Worm (Caenorhabditis elegans): ENCODE measurements around the gene chpf-1.

The chpf-1 gene

ce11 chrV:10244018-10244720 is 40.9 kb upstream of the chpf-1 start:
- no peak for TF ChIP-seq klf-2 (GFP tag; conservative IDR thresholded peaks at IDR 0.05)
- TF ChIP-seq ztf-29 (GFP tag; IDR thresholded peaks at IDR 0.05) = no peak
- no peak for TF ChIP-seq flt-1 (GFP tag; IDR thresholded peaks at IDR 0.05)
- no peak for TF ChIP-seq cog-1 (tag; optimal IDR thresholded peaks at IDR 0.05)
- no peak for TF ChIP-seq tab-1 (GFP tag; IDR thresholded peaks at IDR 0.05)
- TF ChIP-seq ref-1 (GFP tag; conservative IDR thresholded peaks at IDR 0.05) = no peak
- TF ChIP-seq ztf-23 (GFP tag; IDR thresholded peaks at IDR 0.05) = no peak
- TF ChIP-seq med-1 (GFP tag; optimal IDR thresholded peaks at IDR 0.05; ENCODE audit: insufficient read depth) = no peak
- TF ChIP-seq T22C8.4 (GFP tag; IDR thresholded peaks at IDR 0.05) = no peak

- no peak for TF ChIP-seq ztf-29 (GFP tag; IDR thresholded peaks at IDR 0.05)
- TF ChIP-seq flt-1 (GFP tag; IDR thresholded peaks at IDR 0.05) = no peak
- no peak for TF ChIP-seq tab-1 (GFP tag; IDR thresholded peaks at IDR 0.05)
- no peak for TF ChIP-seq T22C8.4 (GFP tag; IDR thresholded peaks at IDR 0.05)
- TF ChIP-seq ztf-23 (GFP tag; IDR thresholded peaks at IDR 0.05) = no peak
- no peak for TF ChIP-seq klf-2 (GFP tag; conservative IDR thresholded peaks at IDR 0.05)
- TF ChIP-seq ref-1 (GFP tag; conservative IDR thresholded peaks at IDR 0.05) = no peak
- no peak for TF ChIP-seq cog-1 (tag; optimal IDR thresholded peaks at IDR 0.05)
- no peak for TF ChIP-seq med-1 (GFP tag; optimal IDR thresholded peaks at IDR 0.05; ENCODE audit: insufficient read depth)
Observed at ce11 chrV:10243105-10243504, 39.8 kb upstream of the chpf-1 start, which contains the start of gene C12D8.9. C12D8.9 (minus strand) TSS chrV:10243205.

- TF ChIP-seq klf-2 (GFP tag; conservative IDR thresholded peaks at IDR 0.05) (no peak), med-1 (GFP tag; optimal IDR thresholded peaks at IDR 0.05; ENCODE audit: insufficient read depth) (no peak), flt-1 (GFP tag; IDR thresholded peaks at IDR 0.05) (no peak), ztf-29 (GFP tag; IDR thresholded peaks at IDR 0.05) (no peak), T22C8.4 (GFP tag; IDR thresholded peaks at IDR 0.05) (no peak), ref-1 (GFP tag; conservative IDR thresholded peaks at IDR 0.05) (no peak), cog-1 (tag; optimal IDR thresholded peaks at IDR 0.05) (no peak), ztf-23 (GFP tag; IDR thresholded peaks at IDR 0.05) (no peak), tab-1 (GFP tag; IDR thresholded peaks at IDR 0.05) (no peak)
Observed at ce11 chrV:10241121-10241803, 38.0 kb upstream of the chpf-1 start, which contains the start of the genes C12D8.21 and col-148. C12D8.21 (minus strand) TSS chrV:10241188. col-148 (plus strand) TSS chrV:10241753.

ce11 chrV:10239861-10240260 is 36.6 kb upstream of the chpf-1 start, which contains the start of gene fipr-8:
fipr-8 (minus strand) TSS chrV:10239961.
- TF ChIP-seq flt-1 (GFP tag; IDR thresholded peaks at IDR 0.05) = no peak
- TF ChIP-seq ztf-23 (GFP tag; IDR thresholded peaks at IDR 0.05) = no peak
- TF ChIP-seq tab-1 (GFP tag; IDR thresholded peaks at IDR 0.05) = no peak
- TF ChIP-seq klf-2 (GFP tag; conservative IDR thresholded peaks at IDR 0.05) = no peak
- no peak for TF ChIP-seq ref-1 (GFP tag; conservative IDR thresholded peaks at IDR 0.05)
- no peak for TF ChIP-seq med-1 (GFP tag; optimal IDR thresholded peaks at IDR 0.05; ENCODE audit: insufficient read depth)
- no peak for TF ChIP-seq cog-1 (tag; optimal IDR thresholded peaks at IDR 0.05)
- no peak for TF ChIP-seq ztf-29 (GFP tag; IDR thresholded peaks at IDR 0.05)
- TF ChIP-seq T22C8.4 (GFP tag; IDR thresholded peaks at IDR 0.05) = no peak

ce11 chrV:10238665-10239064 is 35.4 kb upstream of the chpf-1 start, which contains the start of gene fubl-1:
fubl-1 (minus strand) TSS chrV:10238866.
- 0 out of 2 replicates have a peak, but pooled peaks have one; percentile 46 for TF ChIP-seq tab-1 (GFP tag; IDR thresholded peaks at IDR 0.05)
- TF ChIP-seq med-1 (GFP tag; optimal IDR thresholded peaks at IDR 0.05; ENCODE audit: insufficient read depth) = no peak
- no peak for TF ChIP-seq cog-1 (tag; optimal IDR thresholded peaks at IDR 0.05)
- no peak for TF ChIP-seq flt-1 (GFP tag; IDR thresholded peaks at IDR 0.05)
- TF ChIP-seq T22C8.4 (GFP tag; IDR thresholded peaks at IDR 0.05) = no peak
- TF ChIP-seq klf-2 (GFP tag; conservative IDR thresholded peaks at IDR 0.05) = no peak
- TF ChIP-seq ztf-29 (GFP tag; IDR thresholded peaks at IDR 0.05) = no peak

ce11 chrV:10237959-10238444 is 34.7 kb upstream of the chpf-1 start:
- TF ChIP-seq med-1 (GFP tag; optimal IDR thresholded peaks at IDR 0.05; ENCODE audit: insufficient read depth) = no peak
- TF ChIP-seq cog-1 (tag; optimal IDR thresholded peaks at IDR 0.05) = no peak
- no peak for TF ChIP-seq flt-1 (GFP tag; IDR thresholded peaks at IDR 0.05)
- TF ChIP-seq klf-2 (GFP tag; conservative IDR thresholded peaks at IDR 0.05) = no peak
- TF ChIP-seq tab-1 (GFP tag; IDR thresholded peaks at IDR 0.05) = no peak
- no peak for TF ChIP-seq T22C8.4 (GFP tag; IDR thresholded peaks at IDR 0.05)
- TF ChIP-seq ztf-29 (GFP tag; IDR thresholded peaks at IDR 0.05) = no peak
- no peak for TF ChIP-seq ref-1 (GFP tag; conservative IDR thresholded peaks at IDR 0.05)
- TF ChIP-seq ztf-23 (GFP tag; IDR thresholded peaks at IDR 0.05) = no peak

- TF ChIP-seq T22C8.4 (GFP tag; IDR thresholded peaks at IDR 0.05) (no peak), med-1 (GFP tag; optimal IDR thresholded peaks at IDR 0.05; ENCODE audit: insufficient read depth) (no peak), flt-1 (GFP tag; IDR thresholded peaks at IDR 0.05) (no peak), ref-1 (GFP tag; conservative IDR thresholded peaks at IDR 0.05) (no peak), ztf-23 (GFP tag; IDR thresholded peaks at IDR 0.05) (no peak), klf-2 (GFP tag; conservative IDR thresholded peaks at IDR 0.05) (no peak), ztf-29 (GFP tag; IDR thresholded peaks at IDR 0.05) (no peak), tab-1 (GFP tag; IDR thresholded peaks at IDR 0.05) (no peak)
Observed at ce11 chrV:10237171-10237570, 33.9 kb upstream of the chpf-1 start.

ce11 chrV:10233330-10233729 is 30.0 kb upstream of the chpf-1 start, which contains the start of gene str-182:
str-182 (minus strand) TSS chrV:10233430.
- TF ChIP-seq ztf-23 (GFP tag; IDR thresholded peaks at IDR 0.05) (no peak), flt-1 (GFP tag; IDR thresholded peaks at IDR 0.05) (no peak), ref-1 (GFP tag; conservative IDR thresholded peaks at IDR 0.05) (no peak), T22C8.4 (GFP tag; IDR thresholded peaks at IDR 0.05) (no peak), med-1 (GFP tag; optimal IDR thresholded peaks at IDR 0.05; ENCODE audit: insufficient read depth) (no peak), klf-2 (GFP tag; conservative IDR thresholded peaks at IDR 0.05) (no peak), tab-1 (GFP tag; IDR thresholded peaks at IDR 0.05) (no peak), cog-1 (tag; optimal IDR thresholded peaks at IDR 0.05) (no peak), ztf-29 (GFP tag; IDR thresholded peaks at IDR 0.05) (no peak)

ce11 chrV:10230932-10231331 is 27.6 kb upstream of the chpf-1 start, which contains the start of gene fipr-6:
fipr-6 (plus strand) TSS chrV:10231232.
- TF ChIP-seq flt-1 (GFP tag; IDR thresholded peaks at IDR 0.05) = no peak
- no peak for TF ChIP-seq ref-1 (GFP tag; conservative IDR thresholded peaks at IDR 0.05)
- no peak for TF ChIP-seq T22C8.4 (GFP tag; IDR thresholded peaks at IDR 0.05)
- no peak for TF ChIP-seq tab-1 (GFP tag; IDR thresholded peaks at IDR 0.05)
- no peak for TF ChIP-seq med-1 (GFP tag; optimal IDR thresholded peaks at IDR 0.05; ENCODE audit: insufficient read depth)
- no peak for TF ChIP-seq ztf-29 (GFP tag; IDR thresholded peaks at IDR 0.05)
- no peak for TF ChIP-seq cog-1 (tag; optimal IDR thresholded peaks at IDR 0.05)
